Fruit fly (Drosophila melanogaster): ENCODE data around the gene trh.
A peak's percentile ranks its signal among the peaks of the same experiment; 100 is the strongest.

trh gene

dm6 chr3L:361201-361600 lies 31.2 kb downstream of the trh start, which contains the start of the genes Cdc5 and CG1233:
TSS of gene Cdc5 (minus strand) at chr3L:361383.
TSS of gene CG1233 (plus strand) at chr3L:361472.
- TF ChIP-seq MESR4 (GFP tag; optimal IDR thresholded peaks at IDR 0.05) (peak; percentile 59), grn (GFP tag; optimal IDR thresholded peaks at IDR 0.05) (no peak), trem (tag; optimal IDR thresholded peaks at IDR 0.05) (peak; percentile 87), CG13287 (GFP tag; IDR thresholded peaks at IDR 0.05; ENCODE audit: partially characterized antibody) (peak; percentile 75), Elba2 (GFP tag; optimal IDR thresholded peaks at IDR 0.05) (peak; percentile 55), CG9437 (GFP tag; optimal IDR thresholded peaks at IDR 0.05) (peak; percentile 21), Max (GFP tag; optimal IDR thresholded peaks at IDR 0.05) (peak; percentile 37), sna (GFP tag; IDR thresholded peaks at IDR 0.05; ENCODE audit: partially characterized antibody) (peak; percentile 69), ken (GFP tag; IDR thresholded peaks at IDR 0.05) (peak; percentile 43; the same call in 1 of the 3 replicates), CG13424 (tag; optimal IDR thresholded peaks at IDR 0.05) (peak; percentile 72), CG4360 (GFP tag; IDR thresholded peaks at IDR 0.05) (no peak), dysf (GFP tag; IDR thresholded peaks at IDR 0.05) (0 out of 3 replicates have a peak, but pooled peaks have one; percentile 44), ftz-f1 (GFP tag; optimal IDR thresholded peaks at IDR 0.05) (peak; percentile 40), shn (GFP tag; optimal IDR thresholded peaks at IDR 0.05) (peak; percentile 34), Ets97D (GFP tag; optimal IDR thresholded peaks at IDR 0.05) (peak; percentile 75), hkb (optimal IDR thresholded peaks at IDR 0.05) (peak; percentile 17), hkb (GFP tag; IDR thresholded peaks at IDR 0.05) (no peak), Bgb (GFP tag; IDR thresholded peaks at IDR 0.05; ENCODE audit: partially characterized antibody) (peak; percentile 43; the same call in 1 of the 2 replicates), Rfx (GFP tag; IDR thresholded peaks at IDR 0.05) (peak; percentile 70), CG17829 (tag; optimal IDR thresholded peaks at IDR 0.05) (peak; percentile 71), phol (tag; optimal IDR thresholded peaks at IDR 0.05) (peak; percentile 80), CG12391 (tag; optimal IDR thresholded peaks at IDR 0.05) (peak; percentile 82), Dip3 (GFP tag; optimal IDR thresholded peaks at IDR 0.05) (no peak), CG17385 (GFP tag; optimal IDR thresholded peaks at IDR 0.05) (no peak), CG15696 (tag; optimal IDR thresholded peaks at IDR 0.05) (peak; percentile 65), CG12299 (tag; optimal IDR thresholded peaks at IDR 0.05) (peak; percentile 45), ara (GFP tag; IDR thresholded peaks at IDR 0.05) (peak; percentile 42; the same call in 1 of the 2 replicates), YL-1 (GFP tag; optimal IDR thresholded peaks at IDR 0.05) (peak; percentile 93), repo (GFP tag; optimal IDR thresholded peaks at IDR 0.05) (peak; percentile 20), CG9932 (GFP tag; IDR thresholded peaks at IDR 0.05) (peak; percentile 55), CG34376 (GFP tag; optimal IDR thresholded peaks at IDR 0.05) (peak; percentile 8), CG4617 (GFP tag; optimal IDR thresholded peaks at IDR 0.05; ENCODE audit: borderline replicate concordance) (peak; percentile 48), GATAe (GFP tag; conservative IDR thresholded peaks at IDR 0.05) (peak; percentile 37; the same call in 1 of the 2 replicates), CG30020 (tag; optimal IDR thresholded peaks at IDR 0.05) (peak; percentile 83), usp (GFP tag; optimal IDR thresholded peaks at IDR 0.05) (no peak), Bdp1 (GFP tag; optimal IDR thresholded peaks at IDR 0.05) (no peak), CG3163 (GFP tag; optimal IDR thresholded peaks at IDR 0.05) (no peak), Dref (GFP tag; IDR thresholded peaks at IDR 0.05) (peak; percentile 58), dmrt11E (tag; optimal IDR thresholded peaks at IDR 0.05) (peak; percentile 58), CG10979 (tag; optimal IDR thresholded peaks at IDR 0.05) (peak; percentile 69), stwl (tag; optimal IDR thresholded peaks at IDR 0.05) (peak; percentile 79), CG10431 (GFP tag; optimal IDR thresholded peaks at IDR 0.05) (peak; percentile 26), slbo (GFP tag; IDR thresholded peaks at IDR 0.05) (peak; percentile 49; the same call in 1 of the 2 replicates), tgo (GFP tag; IDR thresholded peaks at IDR 0.05) (peak; percentile 47), Ptx1 (GFP tag; IDR thresholded peaks at IDR 0.05) (0 out of 2 replicates have a peak, but pooled peaks have one; percentile 34), pho (GFP tag; optimal IDR thresholded peaks at IDR 0.05) (peak; percentile 50), Ssrp (tag; optimal IDR thresholded peaks at IDR 0.05) (peak; percentile 12), gfzf (GFP tag; optimal IDR thresholded peaks at IDR 0.05) (peak; percentile 66), E2f2 (GFP tag; IDR thresholded peaks at IDR 0.05) (peak; percentile 19; the same call in 1 of the 2 replicates), jumu (GFP tag; optimal IDR thresholded peaks at IDR 0.05) (peak; percentile 0), Lhr (GFP tag; optimal IDR thresholded peaks at IDR 0.05) (no peak)
